Fruit fly (Drosophila melanogaster): ENCODE measurements around the gene Lip4.

Gene Lip4

DNA sequence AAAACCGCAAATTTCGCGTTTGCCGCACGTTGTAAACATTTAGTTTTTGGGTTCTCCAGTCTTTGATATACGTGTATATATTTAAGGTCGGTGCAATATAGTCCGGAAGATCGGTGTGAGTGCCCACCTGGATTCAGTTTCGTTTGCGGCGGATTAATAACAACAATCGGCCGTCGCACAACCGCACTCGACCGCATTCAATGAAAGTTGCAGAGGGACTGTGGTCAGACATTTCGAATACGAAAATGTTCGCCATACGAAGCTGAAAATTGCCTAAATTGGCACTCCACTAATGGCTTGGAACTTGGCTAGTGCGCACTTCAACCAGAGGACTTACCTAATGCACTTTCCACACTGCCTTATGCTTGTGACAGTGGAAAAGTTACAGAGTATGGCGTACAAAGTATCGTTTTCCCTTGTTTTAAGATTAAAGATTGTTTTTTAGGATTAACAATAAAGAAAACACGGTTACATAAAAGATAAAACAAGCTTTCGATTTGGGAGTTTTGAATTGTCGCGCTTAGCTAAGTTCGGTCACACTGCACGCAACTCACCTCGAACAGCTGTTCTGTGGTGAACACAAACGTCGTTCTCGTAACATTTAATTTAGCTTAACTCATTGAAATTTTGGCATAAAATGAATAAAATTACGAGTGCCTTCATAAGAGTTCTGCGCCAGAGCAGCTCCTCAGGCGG lies 20.7 kb upstream of the Lip4 start, which contains the start of the genes Myo31DF and CG6094 (continued):
- TF ChIP-seq Ssrp (tag; optimal IDR thresholded peaks at IDR 0.05) (no peak), stwl (tag; optimal IDR thresholded peaks at IDR 0.05) (peak; percentile 64), CTCF (GFP tag; optimal IDR thresholded peaks at IDR 0.05) (peak; percentile 75), ase (GFP tag; IDR thresholded peaks at IDR 0.05) (peak; percentile 40; the same call in 1 of the 3 replicates), CG17802 (tag; optimal IDR thresholded peaks at IDR 0.05) (peak; percentile 86), CrebB (tag; optimal IDR thresholded peaks at IDR 0.05) (peak; percentile 17), CG15514 (GFP tag; optimal IDR thresholded peaks at IDR 0.05) (peak; percentile 88), CG1024 (GFP tag; IDR thresholded peaks at IDR 0.05) (peak; percentile 41; the same call in 1 of the 2 replicates), CG15601 (tag; optimal IDR thresholded peaks at IDR 0.05) (peak; percentile 79), gfzf (GFP tag; optimal IDR thresholded peaks at IDR 0.05) (peak; percentile 97), CG10366 (GFP tag; IDR thresholded peaks at IDR 0.05) (no peak), CG9797 (GFP tag; optimal IDR thresholded peaks at IDR 0.05) (peak; percentile 99), pho (GFP tag; optimal IDR thresholded peaks at IDR 0.05) (peak; percentile 55), amos (GFP tag; IDR thresholded peaks at IDR 0.05; ENCODE audit: partially characterized antibody) (peak; percentile 57; the same call in 1 of the 2 replicates), chif (GFP tag; optimal IDR thresholded peaks at IDR 0.05) (peak in 1 of 2 experiments; percentile 43), CG2875 (GFP tag; optimal IDR thresholded peaks at IDR 0.05) (no peak), bcd (GFP tag; optimal IDR thresholded peaks at IDR 0.05) (peak; percentile 57), bab2 (GFP tag; optimal IDR thresholded peaks at IDR 0.05) (peak; percentile 34), Oli (tag; optimal IDR thresholded peaks at IDR 0.05) (no peak), Fer2 (tag; optimal IDR thresholded peaks at IDR 0.05) (no peak), tna (GFP tag; IDR thresholded peaks at IDR 0.05; ENCODE audit: partially characterized antibody) (peak; percentile 55; the same call in 1 of the 2 replicates), rib (GFP tag; IDR thresholded peaks at IDR 0.05) (peak; percentile 89), Sry-δ (GFP tag; optimal IDR thresholded peaks at IDR 0.05) (peak; percentile 68), az2 (GFP tag; optimal IDR thresholded peaks at IDR 0.05) (no peak), Nf-YA (GFP tag; IDR thresholded peaks at IDR 0.05) (no peak), Opbp (GFP tag; IDR thresholded peaks at IDR 0.05; ENCODE audit: partially characterized antibody) (peak; percentile 66), CG16813 (GFP tag; IDR thresholded peaks at IDR 0.05; ENCODE audit: partially characterized antibody) (no peak), CG8924 (tag; optimal IDR thresholded peaks at IDR 0.05) (peak; percentile 9), stc (GFP tag; IDR thresholded peaks at IDR 0.05) (no peak), CG1529 (GFP tag; optimal IDR thresholded peaks at IDR 0.05) (no peak), CG6683 (GFP tag; optimal IDR thresholded peaks at IDR 0.05) (no peak), CG10147 (GFP tag; optimal IDR thresholded peaks at IDR 0.05) (no peak), mam (GFP tag; optimal IDR thresholded peaks at IDR 0.05) (peak; percentile 24), Hr51 (GFP tag; optimal IDR thresholded peaks at IDR 0.05) (peak in 1 of 2 experiments; percentile 26), Fer3 (tag; optimal IDR thresholded peaks at IDR 0.05) (peak; percentile 15), CG12155 (GFP tag; optimal IDR thresholded peaks at IDR 0.05) (peak; percentile 50), CG7928 (GFP tag; optimal IDR thresholded peaks at IDR 0.05) (peak; percentile 35), da (GFP tag; optimal IDR thresholded peaks at IDR 0.05) (peak; percentile 24), Eip74EF (GFP tag; optimal IDR thresholded peaks at IDR 0.05) (peak; percentile 9 to 77), inv (GFP tag; IDR thresholded peaks at IDR 0.05; ENCODE audit: partially characterized antibody) (no peak; the same call in 1 of the 2 replicates), CG3847 (GFP tag; IDR thresholded peaks at IDR 0.05) (peak; percentile 59), Hmx (GFP tag; optimal IDR thresholded peaks at IDR 0.05) (no peak), CG8765 (GFP tag; IDR thresholded peaks at IDR 0.05) (no peak), crc (GFP tag; optimal IDR thresholded peaks at IDR 0.05) (no peak), gcm (GFP tag; optimal IDR thresholded peaks at IDR 0.05) (no peak), NC2α (GFP tag; optimal IDR thresholded peaks at IDR 0.05) (no peak), gce (GFP tag; IDR thresholded peaks at IDR 0.05) (no peak), Camta (GFP tag; optimal IDR thresholded peaks at IDR 0.05) (peak; percentile 29), CG4360 (GFP tag; IDR thresholded peaks at IDR 0.05) (peak; percentile 10; the same call in 1 of the 2 replicates)
